Worm (Caenorhabditis elegans) whole organism, L1 larva: ENCODE measurements around the gene W07G4.8.
A peak's percentile ranks its signal among the peaks of the same experiment; 100 is the strongest.

Experiments used
- Y116A8C.19 ChIP-seq: sonication (generic microtip); optimal IDR thresholded peaks from 2 replicates; lab custom pipeline; 2016; ENCODE audit warnings: missing compliant biosample characterization, missing genetic modification characterization, borderline replicate concordance
- aly-2 ChIP-seq: fragments of 150-350 bp; optimal IDR thresholded peaks from 2 replicates; lab custom pipeline; 2014; ENCODE audit warnings: missing biosample characterization, missing genetic modification characterization
- ama-1 ChIP-seq: fragments of 150-350 bp; optimal IDR thresholded peaks from 2 replicates; lab custom pipeline; 2014
- blmp-1 ChIP-seq: fragments of 150-350 bp; optimal IDR thresholded peaks from 2 replicates; lab custom pipeline; 2014; ENCODE audit warnings: missing biosample characterization, missing genetic modification characterization
- ceh-82 ChIP-seq, 3 experiments: fragments of 150-350 bp in 1 of 3; sonication (generic microtip) in 2 of 3; optimal IDR thresholded peaks; 2 replicates each; lab custom pipeline; 2014 to 2017; ENCODE audit warnings: missing biosample characterization in 3 of 3, missing genetic modification characterization in 3 of 3
- ceh-88 ChIP-seq: fragments of 200-800 bp; sonication (Bioruptor generic); IDR thresholded peaks from 2 replicates; pipeline ENCODE4 v1.3.6; 2022; ENCODE audit warnings: missing genetic modification characterization, missing compliant biosample characterization
- dpl-1 ChIP-seq, 3 experiments: fragments of 150-350 bp in 2 of 3; sonication (generic microtip) in 1 of 3; optimal IDR thresholded peaks; 2 replicates each; lab custom pipeline; 2014 to 2017; ENCODE audit warnings: missing biosample characterization in 3 of 3, missing genetic modification characterization in 3 of 3, missing genetic modification reagents in 3 of 3
- dsc-1 ChIP-seq: sonication (generic microtip); optimal IDR thresholded peaks from 2 replicates; lab custom pipeline; 2016; ENCODE audit warnings: mild to moderate bottlenecking, missing genetic modification characterization, missing compliant biosample characterization
- efl-1 ChIP-seq, 4 experiments: fragments of 150-350 bp; optimal IDR thresholded peaks in 3 of 4; peaks in 1 of 4; 1 replicate in 1 of 4; 2 replicates in 3 of 4; lab custom pipeline; 2014; ENCODE audit warnings: missing biosample characterization in 2 of 4, missing genetic modification characterization in 2 of 4, missing genetic modification reagents in 2 of 4
- elt-2 ChIP-seq: sonication (generic microtip); optimal IDR thresholded peaks from 2 replicates; lab custom pipeline; 2016; ENCODE audit warnings: missing genetic modification characterization, mild to moderate bottlenecking, inconsistent platforms, missing compliant biosample characterization, missing genetic modification reagents
- elt-3 ChIP-seq, 6 experiments: fragments of 150-350 bp in 1 of 6; sonication (generic microtip); optimal IDR thresholded peaks; 2 replicates each; lab custom pipeline; 2017 to 2018; ENCODE audit warnings: missing biosample characterization in 6 of 6, missing genetic modification characterization in 6 of 6, inconsistent platforms in 1 of 6
- fkh-4 ChIP-seq: sonication (generic microtip); optimal IDR thresholded peaks from 2 replicates; lab custom pipeline; 2016; ENCODE audit warnings: missing compliant biosample characterization, missing genetic modification characterization, borderline replicate concordance
- fkh-8 ChIP-seq: sonication (generic microtip); optimal IDR thresholded peaks from 2 replicates; lab custom pipeline; 2016; ENCODE audit warnings: mild to moderate bottlenecking, missing genetic modification characterization, missing compliant biosample characterization
- grh-1 ChIP-seq: fragments of 200-800 bp; sonication (Bioruptor generic); IDR thresholded peaks from 2 replicates; pipeline ENCODE4 v1.3.6; 2022; ENCODE audit warnings: missing genetic modification reagents, missing genetic modification characterization, missing compliant biosample characterization
- irx-1 ChIP-seq: sonication (generic microtip); optimal IDR thresholded peaks from 2 replicates; lab custom pipeline; 2016; ENCODE audit warnings: missing genetic modification characterization, missing compliant biosample characterization
- lin-14 ChIP-seq: fragments of 200-800 bp; sonication (Bioruptor generic); optimal IDR thresholded peaks from 2 replicates; lab custom pipeline; 2018; ENCODE audit warnings: mild to moderate bottlenecking, missing genetic modification characterization, moderate library complexity, missing compliant biosample characterization
- lin-35 ChIP-seq, 2 experiments: fragments of 150-350 bp; optimal IDR thresholded peaks; 2 replicates each; lab custom pipeline; 2014; ENCODE audit warnings: missing biosample characterization in 2 of 2, missing genetic modification characterization in 2 of 2, missing genetic modification reagents in 2 of 2
- lin-39 ChIP-seq: fragments of 150-350 bp; optimal IDR thresholded peaks from 2 replicates; lab custom pipeline; 2014; ENCODE audit warnings: missing biosample characterization, missing genetic modification reagents, missing genetic modification characterization
- lir-3 ChIP-seq: sonication (generic microtip); optimal IDR thresholded peaks from 2 replicates; lab custom pipeline; 2016; ENCODE audit warnings: mild to moderate bottlenecking, missing genetic modification characterization, moderate library complexity, missing compliant biosample characterization; ENCODE audit not compliant: poor library complexity
- lsy-2 ChIP-seq, 2 experiments: fragments of 150-350 bp; optimal IDR thresholded peaks; 2 replicates each; lab custom pipeline; 2014; ENCODE audit warnings: missing biosample characterization in 2 of 2, missing genetic modification characterization in 2 of 2
- mef-2 ChIP-seq: fragments of 150-350 bp; optimal IDR thresholded peaks from 2 replicates; lab custom pipeline; 2014; ENCODE audit warnings: missing biosample characterization, missing genetic modification characterization
- nhr-11 ChIP-seq: fragments of 150-350 bp; optimal IDR thresholded peaks from 2 replicates; lab custom pipeline; 2014; ENCODE audit warnings: missing biosample characterization, missing genetic modification characterization
- nhr-12 ChIP-seq: sonication (generic microtip); optimal IDR thresholded peaks from 2 replicates; lab custom pipeline; 2017; ENCODE audit warnings: missing biosample characterization, missing genetic modification characterization
- nhr-20 ChIP-seq: sonication (generic microtip); optimal IDR thresholded peaks from 2 replicates; lab custom pipeline; 2016; ENCODE audit warnings: mild to moderate bottlenecking, missing genetic modification characterization, missing compliant biosample characterization
- nhr-47 ChIP-seq: sonication (generic microtip); optimal IDR thresholded peaks from 2 replicates; lab custom pipeline; 2016; ENCODE audit warnings: mild to moderate bottlenecking, missing genetic modification characterization, moderate library complexity, missing compliant biosample characterization
- nhr-71 ChIP-seq: sonication (generic microtip); optimal IDR thresholded peaks from 2 replicates; lab custom pipeline; 2016; ENCODE audit warnings: mild to moderate bottlenecking, missing genetic modification characterization, moderate library complexity, missing compliant biosample characterization
- nhr-76 ChIP-seq: sonication (generic microtip); optimal IDR thresholded peaks from 2 replicates; lab custom pipeline; 2017; ENCODE audit warnings: missing biosample characterization, missing genetic modification characterization
- nhr-77 ChIP-seq: fragments of 150-350 bp; optimal IDR thresholded peaks from 2 replicates; lab custom pipeline; 2014; ENCODE audit warnings: missing biosample characterization, missing genetic modification characterization
- nhr-84 ChIP-seq: sonication (generic microtip); optimal IDR thresholded peaks from 2 replicates; lab custom pipeline; 2017; ENCODE audit warnings: missing biosample characterization, missing genetic modification characterization
- nhr-85 ChIP-seq: sonication (generic microtip); peaks from one replicate; lab custom pipeline; 2016; ENCODE audit warnings: missing genetic modification characterization, inconsistent platforms, missing compliant biosample characterization
- nhr-90 ChIP-seq: sonication (generic microtip); optimal IDR thresholded peaks from 2 replicates; lab custom pipeline; 2016; ENCODE audit warnings: mild to moderate bottlenecking, missing genetic modification characterization, missing compliant biosample characterization; ENCODE audit not compliant: poor library complexity
- pax-3 ChIP-seq: fragments of 200-800 bp; sonication (Bioruptor generic); optimal IDR thresholded peaks from 2 replicates; lab custom pipeline; 2018; ENCODE audit warnings: mild to moderate bottlenecking, missing genetic modification characterization, moderate library complexity, missing compliant biosample characterization
- rnt-1 ChIP-seq: sonication (generic microtip); optimal IDR thresholded peaks from 2 replicates; lab custom pipeline; 2016; ENCODE audit warnings: mild to moderate bottlenecking, missing genetic modification characterization, moderate library complexity, missing compliant biosample characterization
- skn-1 ChIP-seq: fragments of 150-350 bp; optimal IDR thresholded peaks from 2 replicates; lab custom pipeline; 2014; ENCODE audit warnings: missing biosample characterization, missing genetic modification characterization
- snpc-4 ChIP-seq: fragments of 150-350 bp; optimal IDR thresholded peaks from 2 replicates; lab custom pipeline; 2014; ENCODE audit warnings: missing biosample characterization, missing genetic modification characterization
- snu-23 ChIP-seq: sonication (generic microtip); optimal IDR thresholded peaks from 2 replicates; lab custom pipeline; 2016; ENCODE audit warnings: missing genetic modification characterization, missing compliant biosample characterization
- sptf-1 ChIP-seq: fragments of 150-350 bp; optimal IDR thresholded peaks from 2 replicates; lab custom pipeline; 2014; ENCODE audit warnings: missing biosample characterization, missing genetic modification characterization
- sup-37 ChIP-seq: fragments of 200-800 bp; sonication (Bioruptor generic); optimal IDR thresholded peaks from 2 replicates; lab custom pipeline; 2018; ENCODE audit warnings: mild to moderate bottlenecking, missing genetic modification characterization, missing compliant biosample characterization
- swsn-7 ChIP-seq: sonication (generic microtip); optimal IDR thresholded peaks from 2 replicates; lab custom pipeline; 2016; ENCODE audit warnings: missing genetic modification characterization, missing compliant biosample characterization
- tbx-2 ChIP-seq: sonication (generic microtip); optimal IDR thresholded peaks from 2 replicates; lab custom pipeline; 2016; ENCODE audit warnings: missing genetic modification characterization, missing compliant biosample characterization
- unc-86 ChIP-seq: sonication (generic microtip); optimal IDR thresholded peaks from 2 replicates; lab custom pipeline; 2016; ENCODE audit warnings: missing genetic modification characterization, missing compliant biosample characterization
- xbp-1 ChIP-seq: sonication (generic microtip); optimal IDR thresholded peaks from 2 replicates; lab custom pipeline; 2016; ENCODE audit warnings: missing genetic modification characterization, missing compliant biosample characterization
- ztf-11 ChIP-seq, 2 experiments: sonication (generic microtip); optimal IDR thresholded peaks; 2 replicates each; lab custom pipeline; 2016 to 2017; ENCODE audit warnings: missing genetic modification characterization in 2 of 2, missing biosample characterization in 1 of 2, missing compliant biosample characterization in 1 of 2

The W07G4.8 gene

ce11 chrV:13013158-13013557 lies 36.2 kb downstream of the W07G4.8 start, which contains the start of gene try-10:
try-10 (minus strand) TSS chrV:13013258.
- TF ChIP-seq ceh-88 (GFP tag; lab: Robert Waterston, UW), result no peak
- TF ChIP-seq sptf-1 (tag; lab: Kevin White, UChicago), result no peak
- no peak for TF ChIP-seq ama-1 (lab: Kevin White, UChicago)

- TF ChIP-seq nhr-11 (tag; lab: Kevin White, UChicago) (no peak), nhr-20 (tag; lab: Kevin White, UChicago) (peak; percentile 18), elt-2 (tag; lab: Kevin White, UChicago) (peak; percentile 93), lir-3 (no peak), nhr-71 (tag; lab: Kevin White, UChicago) (peak; percentile 5), lin-35 (GFP tag; optimal IDR thresholded peaks at IDR 0.05; lab: Kevin White, UChicago) (peak in 1 of 2 experiments; percentile 21)
- TF ChIP-seq, all 84 proteins: peak for 4
These were observed 37.5 kb downstream of the W07G4.8 start for ce11 chrV:13011904-13012303.

- TF ChIP-seq nhr-77 (tag; lab: Kevin White, UChicago) (no peak), aly-2 (tag; lab: Kevin White, UChicago) (no peak), nhr-20 (tag; lab: Kevin White, UChicago) (peak; percentile 51), snpc-4 (tag; lab: Kevin White, UChicago) (peak; percentile 19), nhr-71 (tag; lab: Kevin White, UChicago) (peak; percentile 61), lin-39 (no peak), dpl-1 (GFP tag; optimal IDR thresholded peaks at IDR 0.05; lab: Kevin White, UChicago) (peak in 2 of 3 experiments; percentile 8 to 14), ceh-82 (tag; optimal IDR thresholded peaks at IDR 0.05; lab: Kevin White, UChicago) (no peak), nhr-84 (tag; lab: Kevin White, UChicago) (no peak), skn-1 (tag; lab: Kevin White, UChicago) (no peak), sup-37 (GFP tag; lab: Kevin White, UChicago) (no peak), xbp-1 (tag; lab: Kevin White, UChicago) (no peak), tbx-2 (peak; percentile 22), mef-2 (tag; lab: Kevin White, UChicago) (no peak), swsn-7 (tag; lab: Kevin White, UChicago) (peak; percentile 31), Y116A8C.19 (no peak), elt-3 (tag; optimal IDR thresholded peaks at IDR 0.05; lab: Kevin White, UChicago) (no peak), blmp-1 (tag; lab: Kevin White, UChicago) (peak; percentile 70), nhr-47 (tag; lab: Kevin White, UChicago) (peak; percentile 23), irx-1 (tag; lab: Kevin White, UChicago) (no peak), nhr-90 (tag; lab: Kevin White, UChicago) (no peak), lsy-2 (tag; optimal IDR thresholded peaks at IDR 0.05; lab: Kevin White, UChicago) (peak; percentile 0 to 37), dsc-1 (peak; percentile 2), fkh-8 (tag; lab: Kevin White, UChicago) (no peak), snu-23 (GFP tag; lab: Kevin White, UChicago) (peak; percentile 59), grh-1 (GFP tag; lab: Robert Waterston, UW) (no peak), nhr-76 (tag; lab: Kevin White, UChicago) (no peak), efl-1 (optimal IDR thresholded peaks at IDR 0.05; lab: Kevin White, UChicago) (peak in 1 of 2 experiments; percentile 32), efl-1 (GFP tag; optimal IDR thresholded peaks at IDR 0.05 in 1 of 2; lab: Kevin White, UChicago) (peak in 1 of 2 experiments; percentile 74), rnt-1 (peak; percentile 22), fkh-4 (tag; lab: Kevin White, UChicago) (no peak), elt-2 (tag; lab: Kevin White, UChicago) (no peak), pax-3 (tag; lab: Kevin White, UChicago) (no peak), lin-14 (GFP tag; lab: Kevin White, UChicago) (peak; percentile 84), ztf-11 (tag; optimal IDR thresholded peaks at IDR 0.05; lab: Kevin White, UChicago) (no peak), unc-86 (tag; lab: Kevin White, UChicago) (no peak), lin-35 (GFP tag; optimal IDR thresholded peaks at IDR 0.05; lab: Kevin White, UChicago) (peak in 1 of 2 experiments; percentile 19), nhr-85 (tag; lab: Kevin White, UChicago) (peak; percentile 52), nhr-12 (tag; lab: Kevin White, UChicago) (no peak)
These were observed 39.5 kb downstream of the W07G4.8 start for ce11 chrV:13009843-13010242.
